Worm (Caenorhabditis elegans) whole organism, L4/young adult: ENCODE measurements around the gene srd-17.

Source experiments
- W03F9.2 ChIP-seq: fragments of 150-350 bp; optimal IDR thresholded peaks from 2 replicates; lab custom pipeline; 2014; ENCODE audit warnings: missing biosample characterization, missing genetic modification characterization
- dao-5 ChIP-seq: sonication (generic microtip); optimal IDR thresholded peaks from 2 replicates; lab custom pipeline; 2016; ENCODE audit warnings: missing genotype, missing genetic modification characterization, moderate library complexity, missing compliant biosample characterization
- him-1 ChIP-seq: sonication (generic microtip); optimal IDR thresholded peaks from 2 replicates; lab custom pipeline; 2016; ENCODE audit warnings: missing genotype, missing genetic modification reagents, missing genetic modification characterization, missing compliant biosample characterization

Gene srd-17

DNA sequence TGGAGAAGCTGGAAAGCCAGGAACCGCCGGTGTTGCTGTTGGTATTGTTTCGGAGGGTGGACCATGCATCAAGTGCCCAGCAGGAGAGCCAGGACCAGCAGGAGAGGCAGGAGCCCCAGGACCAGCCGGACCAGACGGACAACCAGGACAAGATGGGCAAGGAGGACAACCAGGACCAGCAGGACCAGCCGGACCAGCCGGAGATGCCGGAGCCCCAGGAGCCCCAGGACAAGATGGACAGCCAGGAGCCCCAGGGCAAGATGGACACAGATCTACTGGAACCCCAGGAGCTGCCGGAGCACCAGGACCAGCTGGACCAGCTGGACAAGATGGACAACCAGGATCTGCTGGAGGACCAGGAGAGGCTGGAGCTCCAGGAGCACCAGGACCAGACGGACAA, 10.3 kb upstream of the srd-17 start:
- no peak for TF ChIP-seq W03F9.2 (tag; lab: Kevin White, UChicago)
- no peak for TF ChIP-seq dao-5 (tag; lab: Kevin White, UChicago)
- TF ChIP-seq him-1 (tag; lab: Kevin White, UChicago): no peak

DNA sequence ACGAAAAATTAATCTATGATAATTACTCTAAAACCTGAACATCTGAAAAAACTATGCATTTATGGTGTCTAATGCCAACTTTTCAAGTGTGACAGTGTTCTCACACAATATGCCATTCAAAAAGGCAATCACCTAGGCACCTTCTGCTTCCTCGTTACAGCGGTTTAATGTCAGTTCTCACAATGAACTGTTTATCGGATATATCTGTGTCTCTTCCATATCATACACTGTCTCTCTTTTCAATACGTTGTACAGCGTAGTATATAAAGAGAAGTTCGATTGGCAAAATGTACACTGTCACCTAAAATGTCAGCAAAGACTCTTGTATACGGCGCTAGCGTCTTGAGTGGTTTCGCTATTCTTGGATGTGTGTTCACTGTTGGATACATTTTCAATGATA, 9.1 kb upstream of the srd-17 start, which contains the start of gene col-162:
Gene col-162, plus strand, starts transcription at position 301 of the 400 bp plus-strand sequence.
- TF ChIP-seq W03F9.2 (tag; lab: Kevin White, UChicago): no peak
- no peak for TF ChIP-seq dao-5 (tag; lab: Kevin White, UChicago)
- TF ChIP-seq him-1 (tag; lab: Kevin White, UChicago): no peak

DNA sequence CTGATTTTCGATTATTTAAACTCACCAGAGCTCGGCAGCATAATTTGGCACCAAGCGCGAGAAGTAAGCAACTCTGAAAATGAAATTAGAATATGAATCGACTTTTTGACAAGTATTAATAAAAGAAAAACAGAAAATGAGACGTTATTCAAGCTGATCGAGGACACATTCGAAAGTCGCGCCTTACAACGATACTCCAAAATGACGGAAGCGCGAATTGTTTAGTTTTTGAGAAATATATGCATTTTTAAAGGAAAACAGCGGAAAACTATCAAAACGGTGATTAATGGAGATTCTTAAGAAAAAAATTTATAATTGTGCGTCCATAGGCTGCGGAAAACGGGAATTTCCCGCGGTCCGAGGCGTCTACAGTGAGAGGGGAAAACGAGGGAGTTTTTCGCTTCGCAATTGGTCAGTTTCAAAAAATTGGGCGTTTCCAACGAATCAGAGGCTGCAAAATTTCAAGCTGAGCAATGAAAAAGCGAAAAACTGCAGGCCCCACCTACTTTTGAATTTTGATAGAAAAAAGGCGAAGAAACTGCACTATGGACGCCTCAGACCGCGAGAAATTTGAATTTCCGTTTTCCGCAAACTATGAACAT, 5.1 kb upstream of the srd-17 start, which contains the start of gene mes-4:
Gene mes-4, minus strand, starts transcription at position 73 of the 602 bp plus-strand sequence.
- no peak for TF ChIP-seq dao-5 (tag; lab: Kevin White, UChicago)

DNA sequence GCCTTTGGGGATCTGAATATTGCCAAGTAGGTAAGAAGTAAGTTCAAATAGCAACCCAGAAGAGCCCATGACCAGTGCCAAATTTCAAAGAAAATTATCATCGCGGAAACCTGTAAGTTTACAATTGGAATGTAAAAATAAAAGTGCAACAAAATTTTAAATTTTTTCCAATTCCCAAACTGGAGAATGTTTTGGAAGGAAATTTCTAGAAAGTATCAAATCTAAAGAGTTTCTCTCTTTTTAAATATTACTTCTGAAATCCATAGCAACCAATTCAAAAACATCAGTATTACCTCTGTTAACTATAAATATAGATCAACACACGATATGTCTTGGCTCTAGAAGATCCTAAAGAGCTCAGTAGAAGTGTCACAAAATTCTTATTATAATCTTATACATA, 3.9 kb downstream of the srd-17 start, which contains the start of gene srd-19:
Gene srd-19, minus strand, starts transcription at position 101 of the 400 bp plus-strand sequence.
- TF ChIP-seq him-1 (tag; lab: Kevin White, UChicago) (no peak), dao-5 (tag; lab: Kevin White, UChicago) (no peak), W03F9.2 (tag; lab: Kevin White, UChicago) (no peak)

DNA sequence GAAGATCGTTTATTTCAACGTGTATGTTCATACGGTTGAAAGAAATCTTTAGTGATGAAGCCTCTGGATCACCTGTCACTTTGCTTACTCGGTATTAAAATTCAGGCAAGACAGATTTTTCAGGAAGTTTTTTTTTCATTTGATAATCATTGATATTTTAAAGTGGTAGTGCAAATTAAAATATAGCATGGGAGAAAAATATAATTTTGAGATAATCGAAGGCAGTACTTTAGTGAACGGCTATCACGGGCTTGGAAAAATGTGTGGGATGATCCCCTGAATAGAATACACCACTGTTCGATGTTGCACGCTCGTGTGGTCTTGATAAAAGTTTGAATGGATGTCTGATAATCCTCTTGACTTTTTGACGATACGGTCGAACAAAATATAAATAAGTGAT, 5.1 kb downstream of the srd-17 start:
- TF ChIP-seq him-1 (tag; lab: Kevin White, UChicago) (no peak), W03F9.2 (tag; lab: Kevin White, UChicago) (no peak), dao-5 (tag; lab: Kevin White, UChicago) (no peak)

DNA sequence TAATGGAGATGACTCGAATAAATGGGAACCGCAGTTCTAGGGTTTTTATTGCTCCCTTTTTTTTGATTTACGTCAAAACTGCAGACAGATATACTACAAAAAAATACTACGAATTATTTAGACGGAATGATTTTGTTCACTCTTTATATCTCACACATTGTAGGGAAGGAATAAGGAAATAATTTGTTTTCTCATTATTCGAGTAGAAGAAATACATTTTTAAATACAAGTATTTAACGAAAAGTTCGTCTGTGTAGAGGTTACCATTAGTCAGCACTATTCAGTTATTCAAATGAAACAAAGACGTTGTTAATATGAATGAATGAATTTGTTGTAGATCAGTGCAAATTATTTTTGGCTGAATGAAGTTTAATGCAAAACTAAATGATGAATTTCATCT, 5.8 kb downstream of the srd-17 start, which contains the start of gene srd-18:
Gene srd-18, minus strand, starts transcription at position 101 of the 400 bp plus-strand sequence.
- TF ChIP-seq dao-5 (tag; lab: Kevin White, UChicago): no peak
- TF ChIP-seq W03F9.2 (tag; lab: Kevin White, UChicago): no peak
- no peak for TF ChIP-seq him-1 (tag; lab: Kevin White, UChicago)

DNA sequence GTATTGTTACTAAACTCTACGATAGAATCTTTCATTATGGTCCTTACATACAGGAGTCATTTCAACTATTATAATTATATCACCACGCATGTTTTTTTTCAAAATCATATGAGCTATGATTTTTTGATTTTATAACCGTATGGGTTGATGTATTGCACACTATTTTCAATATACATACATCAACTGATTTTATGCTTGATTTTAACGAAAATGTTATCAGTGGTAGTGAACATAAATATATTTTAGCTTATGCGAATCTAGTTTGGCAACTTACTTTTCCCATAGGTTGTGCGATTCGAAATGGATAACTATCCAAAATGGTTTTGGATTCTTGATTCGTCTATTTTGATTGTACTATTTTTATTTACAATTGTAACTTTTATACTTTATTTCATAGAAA, 8.9 kb downstream of the srd-17 start, which contains the start of gene srv-10:
Gene srv-10, plus strand, starts transcription at position 301 of the 400 bp plus-strand sequence.
- TF ChIP-seq W03F9.2 (tag; lab: Kevin White, UChicago): no peak
- no peak for TF ChIP-seq him-1 (tag; lab: Kevin White, UChicago)
- no peak for TF ChIP-seq dao-5 (tag; lab: Kevin White, UChicago)

DNA sequence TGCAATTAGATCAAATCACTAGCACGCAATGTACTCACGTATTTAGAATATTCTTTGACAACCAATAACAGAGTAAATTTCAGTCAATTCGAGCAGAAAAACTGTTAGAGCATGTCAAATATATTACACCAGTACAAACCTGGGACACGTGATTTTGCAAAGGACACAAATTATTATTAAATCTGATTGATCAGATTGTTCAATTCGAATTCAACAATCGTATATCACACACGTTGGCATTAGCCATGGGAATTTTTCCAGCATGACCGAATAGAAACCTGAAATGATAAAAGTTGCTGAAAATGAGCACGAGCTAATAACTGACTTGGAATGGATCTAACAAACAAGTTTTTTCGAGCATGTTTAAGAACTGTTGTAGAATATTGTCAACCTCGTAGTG, 9.5 kb downstream of the srd-17 start, which contains the start of gene srv-9:
Gene srv-9, minus strand, starts transcription at position 101 of the 400 bp plus-strand sequence.
- no peak for TF ChIP-seq dao-5 (tag; lab: Kevin White, UChicago)
- no peak for TF ChIP-seq him-1 (tag; lab: Kevin White, UChicago)
- no peak for TF ChIP-seq W03F9.2 (tag; lab: Kevin White, UChicago)

DNA sequence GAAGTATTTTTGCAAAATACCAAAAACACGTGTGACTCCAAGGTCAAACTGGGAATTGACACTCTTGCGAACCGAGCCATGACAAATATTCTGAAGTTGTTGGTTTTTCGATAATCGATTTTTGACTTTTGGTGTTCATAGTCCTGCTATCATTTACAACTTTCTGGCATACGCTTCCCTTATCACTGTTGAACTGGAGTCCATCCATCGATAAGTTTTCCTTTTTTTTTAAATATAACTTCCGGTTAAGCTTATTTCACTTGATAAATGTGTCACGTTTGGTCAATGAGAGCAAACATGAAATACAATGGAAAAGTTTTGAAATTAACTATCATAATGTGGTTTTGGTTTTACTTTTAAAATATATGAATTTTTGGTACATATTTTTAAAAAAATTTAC, 10.8 kb downstream of the srd-17 start:
- TF ChIP-seq dao-5 (tag; lab: Kevin White, UChicago) (no peak), him-1 (tag; lab: Kevin White, UChicago) (no peak), W03F9.2 (tag; lab: Kevin White, UChicago) (no peak)

DNA sequence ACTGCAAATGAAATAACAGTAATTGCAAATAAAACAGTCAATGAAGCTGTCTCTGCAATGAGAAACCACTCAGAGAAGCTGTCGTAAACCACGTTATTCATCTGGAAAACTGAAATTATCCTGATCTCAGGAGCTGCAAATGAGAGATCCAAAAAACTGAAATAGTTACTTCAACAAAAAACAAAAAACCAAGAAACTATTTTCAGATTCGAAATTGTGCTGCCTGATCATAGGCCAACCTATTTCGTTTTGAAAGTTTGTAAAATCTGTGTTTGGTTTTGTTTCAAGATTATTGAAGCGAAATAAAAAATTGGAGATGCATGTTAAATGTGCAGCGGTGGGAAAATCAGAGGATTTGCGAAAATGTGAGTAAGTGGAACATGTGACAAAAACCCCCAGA, 11.9 kb downstream of the srd-17 start, which contains the start of gene srv-8:
Gene srv-8, minus strand, starts transcription at position 101 of the 400 bp plus-strand sequence.
- TF ChIP-seq him-1 (tag; lab: Kevin White, UChicago) (no peak), W03F9.2 (tag; lab: Kevin White, UChicago) (no peak)

DNA sequence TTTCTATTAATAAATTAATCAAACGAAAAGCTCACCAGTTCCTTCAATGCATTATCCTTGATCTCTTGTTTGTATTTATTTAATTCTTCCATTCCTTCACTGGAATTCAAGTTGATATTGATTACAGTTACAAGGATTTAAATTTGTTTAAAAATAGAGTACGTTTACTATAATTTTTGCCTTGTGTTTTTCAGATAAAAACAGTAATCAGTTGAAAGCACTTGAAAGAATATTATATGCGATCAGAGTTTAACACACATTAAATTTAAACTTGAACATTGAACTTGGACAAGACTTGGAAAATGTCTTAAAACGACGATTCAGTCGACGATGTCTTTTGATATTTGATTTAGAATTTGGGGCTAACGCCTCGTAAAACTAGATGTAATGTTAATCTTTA, 15.0 kb downstream of the srd-17 start, which contains the start of gene F53F1.6:
Gene F53F1.6, minus strand, starts transcription at position 101 of the 400 bp plus-strand sequence.
- no peak for TF ChIP-seq him-1 (tag; lab: Kevin White, UChicago)
- TF ChIP-seq W03F9.2 (tag; lab: Kevin White, UChicago): no peak
- TF ChIP-seq dao-5 (tag; lab: Kevin White, UChicago): no peak

DNA sequence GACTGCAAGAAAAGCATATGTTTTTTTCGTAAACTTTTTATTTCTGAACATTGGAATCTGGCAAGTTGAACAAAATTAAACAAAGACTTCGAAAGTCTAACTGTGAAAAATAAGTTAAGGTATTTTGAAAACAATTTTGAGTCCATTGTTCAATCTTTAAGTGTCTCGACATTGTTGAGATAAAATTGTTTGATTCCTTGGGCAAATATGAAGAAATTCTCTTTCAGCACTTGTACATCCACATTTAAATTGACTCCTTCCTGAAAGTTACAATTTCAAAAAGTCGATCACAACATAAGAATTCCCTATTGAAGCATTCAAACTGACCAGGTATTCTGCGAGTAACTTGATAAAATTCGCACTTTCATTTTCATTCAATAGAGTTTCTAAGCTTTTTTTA, 16.4 kb downstream of the srd-17 start:
- TF ChIP-seq W03F9.2 (tag; lab: Kevin White, UChicago) (no peak), dao-5 (tag; lab: Kevin White, UChicago) (no peak)

DNA sequence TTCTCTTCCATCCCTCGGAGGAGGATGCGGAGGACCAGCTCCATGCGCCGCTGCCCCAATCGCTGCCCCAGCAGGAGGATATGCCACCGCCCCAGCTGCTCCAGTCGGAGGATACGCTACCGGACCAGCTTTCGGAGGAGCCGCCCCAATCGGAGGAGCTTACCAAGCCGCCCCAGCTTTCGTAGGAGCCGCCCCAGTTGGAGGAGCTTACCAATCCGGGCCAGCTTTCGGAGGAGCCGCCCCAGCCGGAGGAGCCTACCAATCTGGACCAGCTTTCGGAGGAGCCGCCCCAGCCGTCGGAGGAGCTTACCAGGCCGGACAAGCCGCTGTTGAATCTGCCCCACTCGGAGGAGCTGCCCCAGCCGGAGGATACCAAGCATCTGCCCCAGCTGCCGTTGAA, 17.1 kb downstream of the srd-17 start:
- TF ChIP-seq him-1 (tag; lab: Kevin White, UChicago) (no peak), dao-5 (tag; lab: Kevin White, UChicago) (peak; percentile 33)

DNA sequence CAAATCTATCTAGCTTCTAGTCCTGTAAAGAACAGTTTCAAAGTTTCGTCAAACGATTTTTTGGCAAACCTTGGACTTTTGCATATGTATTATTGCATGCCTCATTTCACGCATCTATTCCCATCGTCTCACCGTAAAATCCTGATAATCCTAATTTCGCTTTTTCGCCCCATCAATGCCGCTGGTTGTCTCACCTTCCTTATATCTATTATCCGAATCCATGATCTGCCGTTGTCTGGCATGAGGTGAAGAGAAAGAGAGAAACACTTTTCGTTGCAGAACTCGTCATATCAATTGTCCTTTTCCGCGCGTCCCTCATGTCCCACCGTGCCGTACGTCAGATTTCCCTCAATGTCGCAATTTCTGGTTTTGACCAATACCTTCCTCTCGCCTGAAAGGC, 17.9 kb downstream of the srd-17 start, which contains the start of gene cut-2:
Gene cut-2, plus strand, starts transcription at position 365 of the 400 bp plus-strand sequence.
- TF ChIP-seq him-1 (tag; lab: Kevin White, UChicago) (no peak), dao-5 (tag; lab: Kevin White, UChicago) (no peak), W03F9.2 (tag; lab: Kevin White, UChicago) (no peak)
